Worm (Caenorhabditis elegans) whole organism, late embryonic: Measurements from ENCODE around the gene F54D12.2.

ENCODE experiments used
- C08G9.2 ChIP-seq: sonication (generic microtip); optimal IDR thresholded peaks from 2 replicates; lab custom pipeline; 2016; ENCODE audit warnings: mild to moderate bottlenecking, missing genetic modification characterization, moderate library complexity, missing compliant biosample characterization
- K02D7.2 ChIP-seq: sonication (generic microtip); optimal IDR thresholded peaks from 2 replicates; lab custom pipeline; 2017; ENCODE audit warnings: mild to moderate bottlenecking, missing genetic modification characterization, missing compliant biosample characterization
- T23F11.4 ChIP-seq: fragments of 200-800 bp; sonication (Bioruptor generic); optimal IDR thresholded peaks from 2 replicates; lab custom pipeline; 2018; ENCODE audit warnings: mild to moderate bottlenecking, missing genetic modification characterization, missing compliant biosample characterization
- ama-1 ChIP-seq: fragments of 150-350 bp; optimal IDR thresholded peaks from 2 replicates; lab custom pipeline; 2014
- ceh-2 ChIP-seq: sonication (generic microtip); optimal IDR thresholded peaks from 2 replicates; lab custom pipeline; 2016; ENCODE audit warnings: missing genotype, missing genetic modification characterization, missing compliant biosample characterization
- ceh-24 ChIP-seq: sonication (generic microtip); optimal IDR thresholded peaks from 2 replicates; lab custom pipeline; 2016; ENCODE audit warnings: mild to moderate bottlenecking, missing genetic modification characterization, missing compliant biosample characterization
- ceh-30 ChIP-seq: fragments of 150-350 bp; optimal IDR thresholded peaks from 2 replicates; lab custom pipeline; 2014; ENCODE audit warnings: missing biosample characterization, missing genetic modification characterization
- ceh-31 ChIP-seq: sonication (generic microtip); optimal IDR thresholded peaks from 2 replicates; lab custom pipeline; 2016; ENCODE audit warnings: missing genetic modification characterization, missing compliant biosample characterization
- ceh-34 ChIP-seq: sonication (generic microtip); optimal IDR thresholded peaks from 2 replicates; lab custom pipeline; 2016; ENCODE audit warnings: mild to moderate bottlenecking, missing genetic modification characterization, missing compliant biosample characterization
- ceh-45 ChIP-seq: fragments of 200-800 bp; sonication (Bioruptor generic); IDR thresholded peaks from 2 replicates; pipeline ENCODE4 v1.3.6; 2022; ENCODE audit warnings: missing genetic modification reagents, missing genetic modification characterization, missing compliant biosample characterization
- ceh-6 ChIP-seq: fragments of 200-800 bp; sonication (Bioruptor generic); optimal IDR thresholded peaks from 2 replicates; lab custom pipeline; 2018; ENCODE audit warnings: mild to moderate bottlenecking, missing genetic modification characterization, missing compliant biosample characterization
- elt-2 ChIP-seq: sonication (generic microtip); optimal IDR thresholded peaks from 2 replicates; lab custom pipeline; 2016; ENCODE audit warnings: missing genetic modification reagents, missing genetic modification characterization, missing compliant biosample characterization
- eyg-1 ChIP-seq: sonication (generic microtip); optimal IDR thresholded peaks from 2 replicates; lab custom pipeline; 2016; ENCODE audit warnings: missing genotype, missing genetic modification characterization, missing compliant biosample characterization
- fax-1 ChIP-seq: sonication (generic microtip); optimal IDR thresholded peaks from 2 replicates; lab custom pipeline; 2016; ENCODE audit warnings: missing genotype, missing genetic modification characterization, missing compliant biosample characterization
- gmeb-2 ChIP-seq: sonication (generic microtip); optimal IDR thresholded peaks from 2 replicates; lab custom pipeline; 2016; ENCODE audit warnings: missing genetic modification characterization, inconsistent platforms, missing compliant biosample characterization
- hlh-15 ChIP-seq: sonication (generic microtip); optimal IDR thresholded peaks from 2 replicates; lab custom pipeline; 2016; ENCODE audit warnings: missing genetic modification characterization, missing compliant biosample characterization
- hlh-6 ChIP-seq: sonication (generic microtip); optimal IDR thresholded peaks from 2 replicates; lab custom pipeline; 2016; ENCODE audit warnings: missing genotype, missing genetic modification characterization, missing compliant biosample characterization
- lim-6 ChIP-seq: sonication (generic microtip); optimal IDR thresholded peaks from 2 replicates; lab custom pipeline; 2016; ENCODE audit warnings: missing genetic modification characterization, missing compliant biosample characterization
- lin-11 ChIP-seq: fragments of 200-800 bp; sonication (Bioruptor generic); optimal IDR thresholded peaks from 2 replicates; lab custom pipeline; 2018; ENCODE audit warnings: mild to moderate bottlenecking, missing genetic modification characterization, missing compliant biosample characterization
- madf-2 ChIP-seq: sonication (generic microtip); optimal IDR thresholded peaks from 2 replicates; lab custom pipeline; 2017; ENCODE audit warnings: missing genetic modification characterization, missing compliant biosample characterization
- nfya-1 ChIP-seq: sonication (generic microtip); optimal IDR thresholded peaks from 2 replicates; lab custom pipeline; 2017; ENCODE audit warnings: missing genetic modification characterization, mild to moderate bottlenecking, missing compliant biosample characterization, antibody characterized with exemption, moderate library complexity
- nhr-11 ChIP-seq: fragments of 150-350 bp; optimal IDR thresholded peaks from 2 replicates; lab custom pipeline; 2014; ENCODE audit warnings: missing biosample characterization, missing genetic modification characterization
- nhr-232 ChIP-seq: sonication (generic microtip); optimal IDR thresholded peaks from 2 replicates; lab custom pipeline; 2016; ENCODE audit warnings: missing genetic modification characterization, missing compliant biosample characterization
- npax-4 ChIP-seq: sonication (generic microtip); optimal IDR thresholded peaks from 2 replicates; lab custom pipeline; 2016; ENCODE audit warnings: missing genetic modification characterization, missing compliant biosample characterization
- odd-2 ChIP-seq: sonication (generic microtip); optimal IDR thresholded peaks from 2 replicates; lab custom pipeline; 2017; ENCODE audit warnings: antibody characterized with exemption, mild to moderate bottlenecking, missing genetic modification characterization, missing compliant biosample characterization
- pax-1 ChIP-seq: fragments of 150-350 bp; optimal IDR thresholded peaks from 2 replicates; lab custom pipeline; 2014; ENCODE audit warnings: missing biosample characterization, missing genetic modification characterization
- pha-2 ChIP-seq: sonication (generic microtip); optimal IDR thresholded peaks from 2 replicates; lab custom pipeline; 2017; ENCODE audit warnings: mild to moderate bottlenecking, missing genetic modification characterization, missing compliant biosample characterization
- pha-4 ChIP-seq: fragments of 150-350 bp; optimal IDR thresholded peaks from 2 replicates; lab custom pipeline; 2018; ENCODE audit warnings: missing biosample characterization, missing genetic modification reagents, missing genetic modification characterization
- pros-1 ChIP-seq: fragments of 150-350 bp; optimal IDR thresholded peaks from 2 replicates; lab custom pipeline; 2014; ENCODE audit warnings: missing biosample characterization, missing genetic modification reagents, missing genetic modification characterization
- rnt-1 ChIP-seq: sonication (generic microtip); optimal IDR thresholded peaks from 2 replicates; lab custom pipeline; 2016; ENCODE audit warnings: missing genetic modification characterization, missing compliant biosample characterization
- sdc-2 ChIP-seq: sonication (generic microtip); optimal IDR thresholded peaks from 2 replicates; lab custom pipeline; 2016; ENCODE audit warnings: missing genotype, missing genetic modification characterization, missing compliant biosample characterization
- sox-2 ChIP-seq: fragments of 200-800 bp; sonication (Bioruptor generic); IDR thresholded peaks from 2 replicates; pipeline ENCODE4 v1.3.6; 2022; ENCODE audit warnings: missing genetic modification reagents, missing genetic modification characterization, missing compliant biosample characterization
- sox-4 ChIP-seq: sonication (generic microtip); optimal IDR thresholded peaks from 2 replicates; lab custom pipeline; 2017; ENCODE audit warnings: mild to moderate bottlenecking, missing genetic modification characterization, inconsistent platforms, missing compliant biosample characterization
- tbx-7 ChIP-seq: sonication (generic microtip); optimal IDR thresholded peaks from 2 replicates; lab custom pipeline; 2016; ENCODE audit warnings: missing genotype, missing genetic modification characterization, missing compliant biosample characterization
- ttx-3 ChIP-seq: sonication (generic microtip); optimal IDR thresholded peaks from 2 replicates; lab custom pipeline; 2016; ENCODE audit warnings: missing genetic modification reagents, missing genetic modification characterization, missing compliant biosample characterization
- unc-42 ChIP-seq: sonication (generic microtip); optimal IDR thresholded peaks from 2 replicates; lab custom pipeline; 2016; ENCODE audit warnings: missing genotype, missing genetic modification characterization, missing compliant biosample characterization
- unc-55 ChIP-seq: sonication (generic microtip); optimal IDR thresholded peaks from 2 replicates; lab custom pipeline; 2017; ENCODE audit warnings: missing biosample characterization, missing genetic modification reagents, missing genetic modification characterization
- zip-5 ChIP-seq: sonication (generic microtip); optimal IDR thresholded peaks from 2 replicates; lab custom pipeline; 2016; ENCODE audit warnings: missing genetic modification characterization, missing compliant biosample characterization

F54D12.2 gene

DNA sequence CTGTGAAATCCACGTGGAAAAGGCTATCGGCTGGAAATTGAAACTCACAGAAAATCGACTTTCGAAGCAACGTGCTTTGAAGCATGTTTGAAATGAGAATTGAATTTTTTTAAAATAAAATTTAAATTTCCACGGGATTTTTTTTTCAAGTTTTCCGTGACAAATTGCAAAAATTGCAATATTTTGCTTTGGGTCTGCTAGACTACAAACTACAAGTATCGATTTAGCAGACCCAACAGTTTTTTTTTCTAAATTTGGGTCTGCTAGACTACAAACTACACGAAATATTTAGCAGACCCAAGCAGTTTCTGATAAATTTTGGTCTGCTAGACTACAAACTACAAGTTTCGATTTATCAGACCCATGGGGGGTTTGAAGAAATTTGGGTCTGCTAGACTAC, 12.9 kb downstream of the F54D12.2 start, which contains the start of gene Y51H7C.9:
Gene Y51H7C.9 (minus strand): TSS at position 101 of the 400 bp plus-strand sequence.
- TF ChIP-seq nfya-1 (tag; lab: Kevin White, UChicago), result no peak
- TF ChIP-seq ceh-2 (tag; lab: Kevin White, UChicago), result no peak
- TF ChIP-seq lim-6, result no peak
- no peak for TF ChIP-seq ceh-6 (GFP tag; lab: Kevin White, UChicago)
- no peak for TF ChIP-seq odd-2 (tag; lab: Kevin White, UChicago)
- no peak for TF ChIP-seq ceh-30
- no peak for TF ChIP-seq nhr-232 (tag; lab: Kevin White, UChicago)
- TF ChIP-seq fax-1, result no peak
- TF ChIP-seq zip-5 (tag; lab: Kevin White, UChicago), result no peak
- no peak for TF ChIP-seq gmeb-2 (tag; lab: Kevin White, UChicago)
- TF ChIP-seq T23F11.4 (GFP tag; lab: Kevin White, UChicago), result no peak
- no peak for TF ChIP-seq npax-4 (tag; lab: Kevin White, UChicago)
- no peak for TF ChIP-seq hlh-15 (tag; lab: Kevin White, UChicago)
- no peak for TF ChIP-seq eyg-1 (tag; lab: Kevin White, UChicago)
- no peak for TF ChIP-seq C08G9.2

DNA sequence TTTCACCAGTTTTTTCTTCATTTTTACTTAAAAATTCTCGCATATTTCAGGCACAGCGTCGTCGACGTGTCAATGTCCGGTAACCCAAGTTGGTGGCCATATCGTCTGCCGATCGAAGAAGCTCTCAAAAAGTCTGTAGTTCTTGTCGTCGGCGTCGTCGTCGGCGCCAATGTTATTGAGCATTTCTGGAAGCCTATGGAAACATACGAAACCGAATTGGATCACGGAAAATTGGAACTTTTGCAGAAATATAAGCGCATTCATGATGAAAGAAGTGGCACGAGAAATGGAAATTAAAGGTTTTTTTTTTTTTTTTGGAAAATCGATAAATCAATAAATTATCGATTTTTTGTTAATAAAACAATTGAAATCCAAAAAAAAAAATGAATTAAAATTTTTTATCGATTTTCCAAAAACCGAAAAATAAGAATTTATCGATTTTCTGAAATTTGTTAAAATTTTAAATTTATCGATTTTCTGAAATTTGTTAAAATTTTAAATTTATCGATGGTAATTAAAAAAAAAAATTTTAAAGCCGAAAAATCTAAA, 13.9 kb downstream of the F54D12.2 start, which contains the start of gene alkb-1:
Gene alkb-1 (plus strand): TSS at position 51 of the 549 bp plus-strand sequence.
- TF ChIP-seq unc-42 (tag; lab: Kevin White, UChicago), result no peak
- TF ChIP-seq pax-1 (tag; lab: Kevin White, UChicago), result no peak
- TF ChIP-seq ceh-31 (tag; lab: Kevin White, UChicago), result no peak
- TF ChIP-seq sdc-2 (tag; lab: Kevin White, UChicago), result no peak
- no peak for TF ChIP-seq hlh-15 (tag; lab: Kevin White, UChicago)
- no peak for TF ChIP-seq lin-11
- TF ChIP-seq sox-2 (GFP tag; lab: Robert Waterston, UW), result no peak
- no peak for TF ChIP-seq eyg-1 (tag; lab: Kevin White, UChicago)
- TF ChIP-seq elt-2 (tag; lab: Kevin White, UChicago), result no peak
- no peak for TF ChIP-seq ceh-24 (tag; lab: Kevin White, UChicago)
- no peak for TF ChIP-seq ama-1 (lab: Kevin White, UChicago)
- TF ChIP-seq K02D7.2 (tag; lab: Kevin White, UChicago), result no peak
- TF ChIP-seq rnt-1 (tag; lab: Kevin White, UChicago), result no peak
- TF ChIP-seq npax-4 (tag; lab: Kevin White, UChicago), result no peak
- no peak for TF ChIP-seq zip-5 (tag; lab: Kevin White, UChicago)
- TF ChIP-seq ceh-34 (tag; lab: Kevin White, UChicago), result no peak
- TF ChIP-seq pha-2 (tag; lab: Kevin White, UChicago), result no peak
- TF ChIP-seq madf-2 (tag; lab: Kevin White, UChicago), result no peak

DNA sequence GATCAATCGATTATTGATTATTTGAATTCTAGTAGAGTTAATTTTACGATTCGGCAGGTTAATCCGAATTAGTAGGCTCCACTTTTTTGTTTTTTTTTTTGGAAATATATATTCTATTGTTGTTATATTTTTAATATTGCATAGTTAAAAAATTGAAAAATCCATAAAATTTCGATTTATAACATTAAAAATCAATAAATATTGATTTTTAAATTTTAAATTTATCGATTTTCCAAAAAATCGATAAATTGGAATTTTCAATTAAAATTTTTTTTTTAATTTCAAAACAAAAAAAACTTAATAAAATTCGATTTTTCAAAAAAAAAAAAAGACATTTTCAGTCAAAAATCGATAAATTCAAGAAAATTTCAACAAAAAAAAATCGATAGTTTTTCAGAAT, 21.5 kb downstream of the F54D12.2 start:
- TF ChIP-seq nhr-11 (no peak), eyg-1 (tag; lab: Kevin White, UChicago) (no peak), pros-1 (tag; lab: Kevin White, UChicago) (no peak), ceh-45 (no peak), hlh-6 (no peak), ttx-3 (tag; lab: Kevin White, UChicago) (no peak), sox-4 (tag; lab: Kevin White, UChicago) (no peak), madf-2 (tag; lab: Kevin White, UChicago) (no peak), elt-2 (tag; lab: Kevin White, UChicago) (no peak), unc-55 (no peak), ceh-24 (tag; lab: Kevin White, UChicago) (no peak), pha-4 (tag; lab: Kevin White, UChicago) (no peak), npax-4 (tag; lab: Kevin White, UChicago) (no peak), sdc-2 (tag; lab: Kevin White, UChicago) (no peak), tbx-7 (tag; lab: Kevin White, UChicago) (no peak)
